Worm (Caenorhabditis elegans) whole organism, L4 larva: Measurements from ENCODE around the gene C55A6.12.
A peak's percentile ranks its signal among the peaks of the same experiment; 100 is the strongest.

ENCODE experiments used
- D1046.2 ChIP-seq: fragments of 200-800 bp; sonication (Bioruptor generic); IDR thresholded peaks from 2 replicates; pipeline ENCODE4 v1.3.6; 2022; ENCODE audit warnings: missing genetic modification characterization, missing compliant biosample characterization
- F49E8.2 ChIP-seq: sonication (generic microtip); optimal IDR thresholded peaks from 2 replicates; lab custom pipeline; 2016; ENCODE audit warnings: missing compliant biosample characterization, mild to moderate bottlenecking, missing genetic modification characterization, borderline replicate concordance
- R02D3.7 ChIP-seq: fragments of 150-350 bp; sonication (generic microtip); optimal IDR thresholded peaks from 3 replicates; lab custom pipeline; 2014; ENCODE audit warnings: missing biosample characterization, missing genetic modification characterization
- Y5F2A.4 ChIP-seq: fragments of 200-800 bp; sonication (Bioruptor generic); optimal IDR thresholded peaks from 2 replicates; lab custom pipeline; 2018; ENCODE audit warnings: mild to moderate bottlenecking, missing genetic modification characterization, missing compliant biosample characterization
- Y75B8A.6 ChIP-seq: fragments of 200-800 bp; sonication (Bioruptor generic); IDR thresholded peaks from 2 replicates; pipeline ENCODE4 v1.3.6; 2022; ENCODE audit warnings: missing genetic modification reagents, missing genetic modification characterization, missing compliant biosample characterization
- ZK337.2 ChIP-seq: fragments of 200-800 bp; sonication (Bioruptor generic); IDR thresholded peaks from 2 replicates; pipeline ENCODE4 v1.3.6; 2022; ENCODE audit warnings: missing genetic modification reagents, missing genetic modification characterization, missing compliant biosample characterization
- ZK546.5 ChIP-seq, 2 experiments: sonication (generic microtip); optimal IDR thresholded peaks; 2 replicates each; lab custom pipeline; 2017; ENCODE audit warnings: missing biosample characterization in 2 of 2, missing genetic modification characterization in 2 of 2
- arid-1 ChIP-seq: fragments of 200-800 bp; sonication (Bioruptor generic); conservative IDR thresholded peaks from 2 replicates; pipeline ENCODE4 v1.3.6; 2022; ENCODE audit warnings: missing genetic modification reagents, missing genetic modification characterization, missing compliant biosample characterization
- ceh-20 ChIP-seq: fragments of 200-800 bp; sonication (Bioruptor generic); IDR thresholded peaks from 2 replicates; pipeline ENCODE4 v1.3.6; 2022; ENCODE audit warnings: missing genetic modification reagents, missing genetic modification characterization, missing compliant biosample characterization
- ceh-44 ChIP-seq: fragments of 200-800 bp; sonication (Bioruptor generic); IDR thresholded peaks from 2 replicates; pipeline ENCODE4 v1.3.6; 2022; ENCODE audit warnings: missing genetic modification reagents, missing genetic modification characterization, missing compliant biosample characterization
- ceh-82 ChIP-seq: sonication (generic microtip); optimal IDR thresholded peaks from 2 replicates; lab custom pipeline; 2017; ENCODE audit warnings: missing biosample characterization, missing genetic modification characterization
- cey-2 ChIP-seq: sonication (generic microtip); optimal IDR thresholded peaks from 3 replicates; lab custom pipeline; 2017; ENCODE audit warnings: missing genetic modification characterization, mild to moderate bottlenecking, missing compliant biosample characterization, antibody characterized with exemption, borderline replicate concordance; ENCODE audit not compliant: insufficient read depth
- daf-16 ChIP-seq, 3 experiments: sonication (generic microtip); optimal IDR thresholded peaks; 2 replicates each; lab custom pipeline; 2016 to 2017; ENCODE audit warnings: missing genetic modification characterization in 3 of 3, missing genetic modification reagents in 3 of 3, mild to moderate bottlenecking in 2 of 3, missing compliant biosample characterization in 2 of 3, missing biosample characterization in 1 of 3, moderate library complexity in 1 of 3
- dmd-8 ChIP-seq: fragments of 200-800 bp; sonication (Bioruptor generic); IDR thresholded peaks from 2 replicates; pipeline ENCODE4 v1.3.6; 2022; ENCODE audit warnings: missing genetic modification characterization, missing compliant biosample characterization
- dmd-9 ChIP-seq: fragments of 200-800 bp; sonication (Bioruptor generic); IDR thresholded peaks from 2 replicates; pipeline ENCODE4 v1.3.6; 2022; ENCODE audit warnings: missing genetic modification reagents, missing genetic modification characterization, missing compliant biosample characterization
- egl-27 ChIP-seq: sonication (generic microtip); optimal IDR thresholded peaks from 3 replicates; lab custom pipeline; 2017; ENCODE audit warnings: missing biosample characterization, missing genetic modification reagents, missing genetic modification characterization
- egl-43 ChIP-seq: fragments of 200-800 bp; sonication (Bioruptor generic); IDR thresholded peaks from 2 replicates; pipeline ENCODE4 v1.3.6; 2022; ENCODE audit warnings: missing genetic modification reagents, missing genetic modification characterization, missing compliant biosample characterization
- hif-1 ChIP-seq, 2 experiments: sonication (generic microtip); optimal IDR thresholded peaks; 2 replicates each; lab custom pipeline; 2016 to 2017; ENCODE audit warnings: missing compliant biosample characterization in 2 of 2, missing genetic modification characterization in 2 of 2, missing genetic modification reagents in 2 of 2, missing genotype in 2 of 2, mild to moderate bottlenecking in 1 of 2
- hlh-11 ChIP-seq: fragments of 200-800 bp; sonication (Bioruptor generic); optimal IDR thresholded peaks from 2 replicates; lab custom pipeline; 2018; ENCODE audit warnings: mild to moderate bottlenecking, missing genetic modification characterization, missing compliant biosample characterization
- hlh-30 ChIP-seq: sonication (generic microtip); optimal IDR thresholded peaks from 2 replicates; lab custom pipeline; 2017; ENCODE audit warnings: antibody characterized with exemption, mild to moderate bottlenecking, missing genetic modification characterization, missing compliant biosample characterization; ENCODE audit not compliant: insufficient read depth
- hmg-1.1 ChIP-seq: fragments of 200-800 bp; sonication (Bioruptor generic); IDR thresholded peaks from 2 replicates; pipeline ENCODE4 v1.3.6; 2022; ENCODE audit warnings: missing genetic modification reagents, missing genetic modification characterization, missing compliant biosample characterization
- jun-1 ChIP-seq: fragments of 150-350 bp; optimal IDR thresholded peaks from 2 replicates; lab custom pipeline; 2014; ENCODE audit warnings: missing biosample characterization, missing genetic modification reagents, missing genetic modification characterization
- lim-7 ChIP-seq: fragments of 200-800 bp; sonication (Bioruptor generic); IDR thresholded peaks from 2 replicates; pipeline ENCODE4 v1.3.6; 2022; ENCODE audit warnings: missing genetic modification characterization, missing compliant biosample characterization
- lin-1 ChIP-seq: fragments of 200-800 bp; sonication (Bioruptor generic); IDR thresholded peaks from 2 replicates; pipeline ENCODE4 v1.3.6; 2022; ENCODE audit warnings: missing genetic modification reagents, missing genetic modification characterization, missing compliant biosample characterization
- lin-13 ChIP-seq: fragments of 150-350 bp; optimal IDR thresholded peaks from 2 replicates; lab custom pipeline; 2014; ENCODE audit warnings: missing biosample characterization, missing genetic modification reagents, missing genetic modification characterization
- lin-39 ChIP-seq: fragments of 150-350 bp; optimal IDR thresholded peaks from 2 replicates; lab custom pipeline; 2014; ENCODE audit warnings: missing biosample characterization, missing genetic modification reagents, missing genetic modification characterization
- lir-3 ChIP-seq: sonication (generic microtip); optimal IDR thresholded peaks from 2 replicates; lab custom pipeline; 2016; ENCODE audit warnings: mild to moderate bottlenecking, missing genetic modification characterization, missing compliant biosample characterization
- madf-5 ChIP-seq, 2 experiments: fragments of 200-800 bp; sonication (Bioruptor generic); IDR thresholded peaks; 2 replicates each; pipeline ENCODE4 v1.3.6; 2022; ENCODE audit warnings: missing compliant biosample characterization in 2 of 2, missing genetic modification characterization in 2 of 2
- mes-2 ChIP-seq: sonication (generic microtip); optimal IDR thresholded peaks from 2 replicates; lab custom pipeline; 2016; ENCODE audit warnings: missing genotype, mild to moderate bottlenecking, missing genetic modification characterization, missing compliant biosample characterization; ENCODE audit not compliant: poor library complexity, severe bottlenecking
- mxl-2 ChIP-seq: fragments of 200-800 bp; sonication (Bioruptor generic); conservative IDR thresholded peaks from 2 replicates; pipeline ENCODE4 v1.3.6; 2022; ENCODE audit warnings: missing genetic modification reagents, missing genetic modification characterization, missing compliant biosample characterization
- mxl-3 ChIP-seq: fragments of 200-800 bp; sonication (Bioruptor generic); optimal IDR thresholded peaks from 2 replicates; lab custom pipeline; 2018; ENCODE audit warnings: mild to moderate bottlenecking, missing genetic modification characterization, missing compliant biosample characterization
- nhr-10 ChIP-seq: fragments of 150-350 bp; optimal IDR thresholded peaks from 2 replicates; lab custom pipeline; 2014; ENCODE audit warnings: missing biosample characterization, missing genetic modification characterization
- nhr-102 ChIP-seq: sonication (generic microtip); optimal IDR thresholded peaks from 2 replicates; lab custom pipeline; 2016; ENCODE audit warnings: mild to moderate bottlenecking, missing genetic modification characterization, moderate library complexity, missing compliant biosample characterization
- nhr-11 ChIP-seq: fragments of 150-350 bp; optimal IDR thresholded peaks from 2 replicates; lab custom pipeline; 2014; ENCODE audit warnings: missing biosample characterization, missing genetic modification characterization
- nhr-111 ChIP-seq: fragments of 200-800 bp; sonication (Bioruptor generic); optimal IDR thresholded peaks from 2 replicates; lab custom pipeline; 2018; ENCODE audit warnings: mild to moderate bottlenecking, missing genetic modification characterization, missing compliant biosample characterization
- nhr-237 ChIP-seq: sonication (generic microtip); optimal IDR thresholded peaks from 2 replicates; lab custom pipeline; 2017; ENCODE audit warnings: missing biosample characterization, missing genetic modification characterization
- nhr-6 ChIP-seq: fragments of 150-350 bp; optimal IDR thresholded peaks from 2 replicates; lab custom pipeline; 2014; ENCODE audit warnings: missing biosample characterization, missing genetic modification characterization
- nhr-76 ChIP-seq: fragments of 150-350 bp; optimal IDR thresholded peaks from 2 replicates; lab custom pipeline; 2014; ENCODE audit warnings: missing biosample characterization, missing genetic modification characterization
- rbr-2 ChIP-seq: sonication (generic microtip); optimal IDR thresholded peaks from 2 replicates; lab custom pipeline; 2016; ENCODE audit warnings: missing genotype, missing genetic modification characterization, missing compliant biosample characterization
- saeg-2 ChIP-seq: fragments of 200-800 bp; sonication (Bioruptor generic); IDR thresholded peaks from 2 replicates; pipeline ENCODE4 v1.3.6; 2022; ENCODE audit warnings: missing genetic modification reagents, missing genetic modification characterization, missing compliant biosample characterization
- set-16 ChIP-seq: fragments of 200-800 bp; sonication (Bioruptor generic); IDR thresholded peaks from 2 replicates; pipeline ENCODE4 v1.3.6; 2022; ENCODE audit warnings: missing genetic modification reagents, missing genetic modification characterization, missing compliant biosample characterization
- skn-1 ChIP-seq: fragments of 150-350 bp; optimal IDR thresholded peaks from 2 replicates; lab custom pipeline; 2014; ENCODE audit warnings: missing biosample characterization, missing genetic modification characterization
- snpc-1.2 ChIP-seq: fragments of 200-800 bp; sonication (Bioruptor generic); IDR thresholded peaks from 2 replicates; pipeline ENCODE4 v1.3.6; 2022; ENCODE audit warnings: missing genetic modification reagents, missing genetic modification characterization, missing compliant biosample characterization
- snpc-4 ChIP-seq: fragments of 150-350 bp; optimal IDR thresholded peaks from 2 replicates; lab custom pipeline; 2014; ENCODE audit warnings: missing biosample characterization, missing genetic modification characterization
- tra-1 ChIP-seq: fragments of 200-800 bp; sonication (Bioruptor generic); IDR thresholded peaks from 2 replicates; pipeline ENCODE4 v1.3.6; 2022; ENCODE audit warnings: missing genetic modification reagents, missing genetic modification characterization, missing compliant biosample characterization
- unc-39 ChIP-seq: sonication (generic microtip); optimal IDR thresholded peaks from 2 replicates; lab custom pipeline; 2017; ENCODE audit warnings: missing biosample characterization, missing genetic modification characterization
- vab-7 ChIP-seq: fragments of 200-800 bp; sonication (Bioruptor generic); IDR thresholded peaks from 2 replicates; pipeline ENCODE4 v1.3.6; 2022; ENCODE audit warnings: missing genetic modification reagents, missing genetic modification characterization, missing compliant biosample characterization
- zip-11 ChIP-seq: fragments of 200-800 bp; sonication (Bioruptor generic); IDR thresholded peaks from 2 replicates; pipeline ENCODE4 v1.3.6; 2022; ENCODE audit warnings: missing genetic modification characterization, missing compliant biosample characterization
- zip-2 ChIP-seq: fragments of 150-350 bp; optimal IDR thresholded peaks from 2 replicates; lab custom pipeline; 2014; ENCODE audit warnings: missing biosample characterization, missing genetic modification characterization

The C55A6.12 gene

DNA sequence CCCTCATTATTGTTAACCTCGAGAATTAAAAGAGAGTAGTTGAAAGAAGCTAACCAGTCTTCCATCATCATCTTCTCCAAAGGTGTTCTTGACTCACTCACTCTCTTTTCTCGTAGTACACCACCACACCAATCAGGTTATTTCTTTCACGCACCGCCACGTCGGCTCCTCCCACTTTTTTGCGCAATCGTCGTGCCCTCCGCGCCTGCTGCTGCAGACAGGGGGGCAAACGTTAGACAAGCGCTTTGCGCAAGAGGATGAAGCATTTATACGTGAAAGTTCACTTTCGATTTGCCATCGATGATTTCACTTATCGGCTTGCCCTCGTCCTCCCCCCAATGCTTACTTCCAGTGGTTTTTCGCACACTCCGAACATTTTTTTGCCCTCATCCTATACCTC is 22.4 kb upstream of the C55A6.12 start:
- no peak for TF ChIP-seq nhr-76
- 0 out of 2 replicates have a peak, but pooled peaks have one; percentile 39 for TF ChIP-seq egl-43
- no peak for TF ChIP-seq nhr-111 (GFP tag; lab: Kevin White, UChicago)
- 0 out of 2 replicates have a peak, but pooled peaks have one; percentile 32 for TF ChIP-seq hmg-1.1 (GFP tag; lab: Robert Waterston, UW)
- peak; percentile 38 for TF ChIP-seq set-16 (GFP tag; lab: Robert Waterston, UW)
- TF ChIP-seq mxl-3 (GFP tag; lab: Kevin White, UChicago), result peak; percentile 42
- no peak for TF ChIP-seq jun-1
- TF ChIP-seq hif-1 (tag; optimal IDR thresholded peaks at IDR 0.05; lab: Kevin White, UChicago), result no peak
- TF ChIP-seq D1046.2 (GFP tag; lab: Robert Waterston, UW), result 0 out of 2 replicates have a peak, but pooled peaks have one; percentile 32
- TF ChIP-seq F49E8.2 (tag; lab: Kevin White, UChicago), result no peak

- no peak for TF ChIP-seq lin-39 (tag; lab: Kevin White, UChicago)
- TF ChIP-seq arid-1 (GFP tag; lab: Robert Waterston, UW), result 0 out of 2 replicates have a peak, but pooled peaks have one; percentile 18
- TF ChIP-seq egl-27, result no peak
- no peak for TF ChIP-seq ceh-44 (GFP tag; lab: Robert Waterston, UW)
- TF ChIP-seq zip-2 (tag; lab: Kevin White, UChicago), result no peak
- TF ChIP-seq dmd-8 (GFP tag; lab: Robert Waterston, UW), result no peak
- TF ChIP-seq lin-13 (GFP tag; lab: Kevin White, UChicago), result peak; percentile 75
- no peak for TF ChIP-seq ZK337.2 (GFP tag; lab: Robert Waterston, UW)
- TF ChIP-seq dmd-9, result no peak
- TF ChIP-seq tra-1 (GFP tag; lab: Robert Waterston, UW), result no peak; the same call in 1 of the 2 replicates
- TF ChIP-seq hlh-11 (tag; lab: Kevin White, UChicago), result peak; percentile 85
- no peak for TF ChIP-seq snpc-1.2 (GFP tag; lab: Robert Waterston, UW)
- TF ChIP-seq ceh-82 (tag; lab: Kevin White, UChicago), result no peak
- no peak for TF ChIP-seq vab-7 (GFP tag; lab: Robert Waterston, UW)
- peak in 1 of 2 experiments; percentile 45 for TF ChIP-seq hif-1 (tag; optimal IDR thresholded peaks at IDR 0.05; lab: Kevin White, UChicago)
- peak; percentile 50; the same call in 1 of the 2 replicates for TF ChIP-seq lin-1
- peak; percentile 57 for TF ChIP-seq nhr-11 (tag; lab: Kevin White, UChicago)
- TF ChIP-seq snpc-4 (tag; lab: Kevin White, UChicago), result no peak
- no peak for TF ChIP-seq madf-5 (GFP tag; IDR thresholded peaks at IDR 0.05; lab: Robert Waterston, UW)
- no peak for TF ChIP-seq skn-1 (tag; lab: Kevin White, UChicago)
- TF ChIP-seq saeg-2, result 0 out of 2 replicates have a peak, but pooled peaks have one; percentile 39
- TF ChIP-seq lim-7 (GFP tag; lab: Robert Waterston, UW), result 0 out of 2 replicates have a peak, but pooled peaks have one; percentile 9
- TF ChIP-seq nhr-6, result peak; percentile 88
- no peak for TF ChIP-seq Y75B8A.6 (GFP tag; lab: Robert Waterston, UW)
- TF ChIP-seq ZK546.5 (tag; optimal IDR thresholded peaks at IDR 0.05; lab: Kevin White, UChicago), result no peak
- peak; percentile 80 for TF ChIP-seq rbr-2 (tag; lab: Kevin White, UChicago)
- TF ChIP-seq unc-39 (tag; lab: Kevin White, UChicago), result no peak
- no peak for TF ChIP-seq R02D3.7 (tag; lab: Kevin White, UChicago)
- TF ChIP-seq daf-16 (GFP tag; optimal IDR thresholded peaks at IDR 0.05; lab: Kevin White, UChicago), result peak; percentile 32 to 75
- no peak for TF ChIP-seq daf-16 (tag; optimal IDR thresholded peaks at IDR 0.05; lab: Kevin White, UChicago)
- TF ChIP-seq nhr-102 (tag; lab: Kevin White, UChicago), result peak; percentile 91
- TF ChIP-seq nhr-237 (tag; lab: Kevin White, UChicago), result no peak
- TF ChIP-seq Y5F2A.4, result no peak
- peak; percentile 79 for TF ChIP-seq hlh-30
- no peak for TF ChIP-seq cey-2
- TF ChIP-seq zip-11 (GFP tag; lab: Robert Waterston, UW), result no peak
- TF ChIP-seq ceh-20 (GFP tag; lab: Robert Waterston, UW), result peak; percentile 82
- TF ChIP-seq nhr-10 (tag; lab: Kevin White, UChicago), result no peak
- TF ChIP-seq mxl-2, result no peak
- TF ChIP-seq lir-3 (tag; lab: Kevin White, UChicago), result no peak
- peak; percentile 90 for TF ChIP-seq mes-2 (tag; lab: Kevin White, UChicago)
Measured at ce11 chrV:11521448-11521847, 18.5 kb upstream of the C55A6.12 start, which contains the start of gene pafo-1. TSS of gene pafo-1 (plus strand) at chrV:11521703.
